Fruit fly (Drosophila melanogaster): ENCODE measurements around the gene CG18754.

CG18754 gene

dm6 chr3R:23669401-23670216, 14.2 kb upstream of the CG18754 start, which contains the start of gene CG31145:
TSS of gene CG31145 (minus strand) at chr3R:23669659.
- TF ChIP-seq Awh (GFP tag; IDR thresholded peaks at IDR 0.05) (peak; percentile 98), CG2120 (GFP tag; optimal IDR thresholded peaks at IDR 0.05) (peak; percentile 100), ewg (GFP tag; optimal IDR thresholded peaks at IDR 0.05) (peak; percentile 99), CkIIα-i1 (GFP tag; IDR thresholded peaks at IDR 0.05) (peak; percentile 92), Mes4 (GFP tag; optimal IDR thresholded peaks at IDR 0.05) (peak; percentile 99), CG5245 (GFP tag; optimal IDR thresholded peaks at IDR 0.05) (peak; percentile 99), CG8388 (GFP tag; optimal IDR thresholded peaks at IDR 0.05) (peak; percentile 99), Eip74EF (GFP tag; optimal IDR thresholded peaks at IDR 0.05) (peak in 1 of 2 experiments; percentile 100), Bteb2 (GFP tag; optimal IDR thresholded peaks at IDR 0.05) (peak; percentile 100), ttk (GFP tag; IDR thresholded peaks at IDR 0.05) (peak; percentile 99), CG2678 (tag; optimal IDR thresholded peaks at IDR 0.05) (peak; percentile 100), odd (GFP tag; optimal IDR thresholded peaks at IDR 0.05) (peak; percentile 100), Hand (GFP tag; optimal IDR thresholded peaks at IDR 0.05) (peak; percentile 99), ci (GFP tag; IDR thresholded peaks at IDR 0.05) (peak; percentile 98), btn (GFP tag; optimal IDR thresholded peaks at IDR 0.05) (peak; percentile 99), Rx (GFP tag; IDR thresholded peaks at IDR 0.05) (peak; percentile 98), ap (GFP tag; IDR thresholded peaks at IDR 0.05) (peak; percentile 98), MTF-1 (GFP tag; optimal IDR thresholded peaks at IDR 0.05; ENCODE audit: borderline replicate concordance) (peak; percentile 93), Opbp (GFP tag; IDR thresholded peaks at IDR 0.05; ENCODE audit: partially characterized antibody) (no peak), disco-r (GFP tag; optimal IDR thresholded peaks at IDR 0.05) (peak; percentile 99), Sin3A (optimal IDR thresholded peaks at IDR 0.05) (no peak), HmgZ (tag; optimal IDR thresholded peaks at IDR 0.05) (peak; percentile 100), dysf (GFP tag; IDR thresholded peaks at IDR 0.05) (peak; percentile 100), p53 (GFP tag; optimal IDR thresholded peaks at IDR 0.05) (peak; percentile 98), wor (GFP tag; IDR thresholded peaks at IDR 0.05) (peak; percentile 99), CG14050 (GFP tag; IDR thresholded peaks at IDR 0.05) (peak; percentile 99), GATAe (GFP tag; conservative IDR thresholded peaks at IDR 0.05) (peak; percentile 99), gem (tag; optimal IDR thresholded peaks at IDR 0.05) (peak; percentile 100), Xbp1 (GFP tag; optimal IDR thresholded peaks at IDR 0.05) (peak; percentile 100), CG11560 (tag; IDR thresholded peaks at IDR 0.05) (peak; percentile 94), CG8944 (GFP tag; optimal IDR thresholded peaks at IDR 0.05) (peak; percentile 99), CG3726 (GFP tag; IDR thresholded peaks at IDR 0.05) (peak; percentile 99), slou (GFP tag; optimal IDR thresholded peaks at IDR 0.05) (peak; percentile 99), CG13775 (GFP tag; optimal IDR thresholded peaks at IDR 0.05) (peak; percentile 100), yki (optimal IDR thresholded peaks at IDR 0.05) (no peak), nom (GFP tag; optimal IDR thresholded peaks at IDR 0.05) (peak; percentile 95), CG1603 (tag; optimal IDR thresholded peaks at IDR 0.05) (peak; percentile 98), gsb-n (tag; optimal IDR thresholded peaks at IDR 0.05) (peak; percentile 98), PHDP (tag; optimal IDR thresholded peaks at IDR 0.05) (peak; percentile 100), knrl (GFP tag; IDR thresholded peaks at IDR 0.05; ENCODE audit: partially characterized antibody) (peak; percentile 37; the same call in 1 of the 3 replicates), CG7839 (tag; optimal IDR thresholded peaks at IDR 0.05) (peak; percentile 100), insv (GFP tag; optimal IDR thresholded peaks at IDR 0.05) (peak; percentile 76 to 83), Trl (optimal IDR thresholded peaks at IDR 0.05) (peak; percentile 87 to 96), Trl (GFP tag; optimal IDR thresholded peaks at IDR 0.05) (peak; percentile 99), CG3407 (GFP tag; optimal IDR thresholded peaks at IDR 0.05) (peak; percentile 99), Bgb (GFP tag; IDR thresholded peaks at IDR 0.05; ENCODE audit: partially characterized antibody) (peak; percentile 73), eve (GFP tag; optimal IDR thresholded peaks at IDR 0.05) (peak in 1 of 2 experiments; percentile 100), CG7372 (GFP tag; IDR thresholded peaks at IDR 0.05) (peak; percentile 99), Aef1 (GFP tag; IDR thresholded peaks at IDR 0.05) (peak; percentile 99), jigr1 (GFP tag; IDR thresholded peaks at IDR 0.05) (peak; percentile 99)
